Worm (Caenorhabditis elegans) whole organism, L4/young adult: ENCODE data around the gene tin-9.1.

Experiments
- W03F9.2 ChIP-seq: fragments of 150-350 bp; optimal IDR thresholded peaks from 2 replicates; lab custom pipeline; 2014; ENCODE audit warnings: missing biosample characterization, missing genetic modification characterization
- dao-5 ChIP-seq: sonication (generic microtip); optimal IDR thresholded peaks from 2 replicates; lab custom pipeline; 2016; ENCODE audit warnings: missing genotype, missing genetic modification characterization, moderate library complexity, missing compliant biosample characterization
- him-1 ChIP-seq: sonication (generic microtip); optimal IDR thresholded peaks from 2 replicates; lab custom pipeline; 2016; ENCODE audit warnings: missing genotype, missing genetic modification reagents, missing genetic modification characterization, missing compliant biosample characterization

- TF ChIP-seq him-1 (tag; lab: Kevin White, UChicago) (no peak), W03F9.2 (tag; lab: Kevin White, UChicago) (no peak), dao-5 (no peak)
These were observed 25.8 kb downstream of the tin-9.1 start for ce11 chrIV:7018623-7019022.
